Fruit fly (Drosophila melanogaster): Measurements from ENCODE around the gene CG5664.

dm6 chr3L:21462860-21463259 is 21.7 kb upstream of the CG5664 start:
- TF ChIP-seq CG17359 (tag; optimal IDR thresholded peaks at IDR 0.05) (no peak), CG9609 (GFP tag; optimal IDR thresholded peaks at IDR 0.05) (no peak), nmo (GFP tag; optimal IDR thresholded peaks at IDR 0.05) (peak; percentile 64), eyg (GFP tag; optimal IDR thresholded peaks at IDR 0.05) (no peak), CG1792 (GFP tag; optimal IDR thresholded peaks at IDR 0.05) (no peak)
